Fruit fly (Drosophila melanogaster) whole organism, adult: Measurements from ENCODE around the gene CG5342.

Experiments used
- CG12768 ChIP-seq: fragments of 200-800 bp; sonication (Bioruptor generic); optimal IDR thresholded peaks from 2 replicates; lab custom pipeline; 2017; ENCODE audit warnings: missing biosample characterization, missing genetic modification characterization, mild to moderate bottlenecking, moderate library complexity, missing genetic modification reagents
- Crg-1 ChIP-seq: fragments of 200-800 bp; sonication (Bioruptor generic); optimal IDR thresholded peaks from 2 replicates; lab custom pipeline; 2016; ENCODE audit warnings: missing biosample characterization, missing genetic modification characterization

DNA sequence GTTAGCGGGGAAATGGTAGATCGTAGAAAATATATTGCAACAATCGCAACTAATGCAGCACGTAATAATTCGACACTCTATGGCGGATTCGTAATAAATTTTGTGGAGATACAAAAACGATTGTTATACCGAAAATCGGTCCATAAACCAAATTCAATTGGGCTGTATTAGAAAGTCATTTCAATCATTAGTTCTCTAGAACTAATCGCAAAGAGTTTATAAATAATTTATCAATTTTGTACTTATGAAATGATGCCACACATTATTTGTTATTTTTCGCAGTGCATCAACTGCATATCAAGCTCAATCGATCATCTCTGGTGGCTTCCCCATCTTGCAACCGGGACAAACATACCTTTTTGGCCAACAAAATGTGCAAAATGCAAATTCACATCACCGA is 33.8 kb downstream of the CG5342 start:
- TF ChIP-seq Crg-1 (GFP tag; lab: Kevin White, UChicago): no peak
- no peak for TF ChIP-seq CG12768 (GFP tag; lab: Kevin White, UChicago)
